Worm (Caenorhabditis elegans) whole organism, young adult: ENCODE results near the gene K10B4.1.

Experiments used
- B0336.3 ChIP-seq: fragments of 200-800 bp; sonication (Bioruptor generic); IDR thresholded peaks from 2 replicates; pipeline ENCODE4 v1.3.6; 2022; ENCODE audit warnings: missing genetic modification characterization, missing compliant biosample characterization
- F33H1.4 ChIP-seq: fragments of 200-800 bp; sonication (Bioruptor generic); IDR thresholded peaks from 2 replicates; pipeline ENCODE4 v1.3.6; 2022; ENCODE audit warnings: missing genetic modification reagents, missing genetic modification characterization, missing compliant biosample characterization
- F37B4.10 ChIP-seq: fragments of 200-800 bp; sonication (Bioruptor generic); IDR thresholded peaks from 2 replicates; pipeline ENCODE4 v1.3.6; 2022; ENCODE audit warnings: missing genetic modification characterization, missing compliant biosample characterization
- F52B5.7 ChIP-seq: sonication (generic microtip); optimal IDR thresholded peaks from 2 replicates; lab custom pipeline; 2016; ENCODE audit warnings: mild to moderate bottlenecking, missing genetic modification characterization, missing compliant biosample characterization
- F55B11.4 ChIP-seq: sonication (generic microtip); optimal IDR thresholded peaks from 2 replicates; lab custom pipeline; 2016; ENCODE audit warnings: missing compliant biosample characterization, missing genetic modification characterization, borderline replicate concordance; ENCODE audit not compliant: insufficient read depth
- Y56A3A.18 ChIP-seq: fragments of 200-800 bp; sonication (Bioruptor generic); IDR thresholded peaks from 2 replicates; pipeline ENCODE4 v1.3.6; 2022; ENCODE audit warnings: missing genetic modification reagents, missing genetic modification characterization, missing compliant biosample characterization
- Y67H2A.10 ChIP-seq: fragments of 200-800 bp; sonication (Bioruptor generic); conservative IDR thresholded peaks from 2 replicates; pipeline ENCODE4 v1.3.6; 2022; ENCODE audit warnings: missing genetic modification reagents, missing genetic modification characterization, missing compliant biosample characterization
- ZK185.1 ChIP-seq: sonication (generic microtip); optimal IDR thresholded peaks from 2 replicates; lab custom pipeline; 2016; ENCODE audit warnings: mild to moderate bottlenecking, missing genetic modification characterization, missing compliant biosample characterization; ENCODE audit not compliant: poor library complexity, severe bottlenecking
- akir-1 ChIP-seq: fragments of 200-800 bp; sonication (Bioruptor generic); optimal IDR thresholded peaks from 2 replicates; lab custom pipeline; 2018; ENCODE audit warnings: mild to moderate bottlenecking, missing genetic modification characterization, moderate library complexity, missing compliant biosample characterization
- attf-3 ChIP-seq: fragments of 200-800 bp; sonication (Bioruptor generic); conservative IDR thresholded peaks from 2 replicates; pipeline ENCODE4 v1.3.6; 2022; ENCODE audit warnings: missing genetic modification reagents, missing genetic modification characterization, missing compliant biosample characterization
- attf-5 ChIP-seq: fragments of 200-800 bp; sonication (Bioruptor generic); optimal IDR thresholded peaks from 2 replicates; lab custom pipeline; 2018; ENCODE audit warnings: mild to moderate bottlenecking, missing genetic modification characterization, missing compliant biosample characterization
- bed-2 ChIP-seq: fragments of 200-800 bp; sonication (Bioruptor generic); IDR thresholded peaks from 2 replicates; pipeline ENCODE4 v1.3.6; 2022; ENCODE audit warnings: missing genetic modification reagents, missing genetic modification characterization, missing compliant biosample characterization
- ccch-3 ChIP-seq: fragments of 200-800 bp; sonication (Bioruptor generic); optimal IDR thresholded peaks from 2 replicates; lab custom pipeline; 2018; ENCODE audit warnings: mild to moderate bottlenecking, missing genetic modification characterization, missing compliant biosample characterization
- cebp-1 ChIP-seq, 2 experiments: fragments of 200-800 bp in 1 of 2; sonication (Bioruptor generic) in 1 of 2; sonication (generic microtip) in 1 of 2; IDR thresholded peaks in 1 of 2; optimal IDR thresholded peaks in 1 of 2; 2 replicates each; pipeline versions ENCODE4 v1.3.6 to Lab custom; 2017 to 2022; ENCODE audit warnings: missing compliant biosample characterization in 2 of 2, missing genetic modification characterization in 2 of 2, mild to moderate bottlenecking in 1 of 2, missing genetic modification reagents in 1 of 2, moderate library complexity in 1 of 2
- cebp-2 ChIP-seq: fragments of 200-800 bp; sonication (Bioruptor generic); IDR thresholded peaks from 2 replicates; pipeline ENCODE4 v1.3.6; 2022; ENCODE audit warnings: missing genetic modification characterization, missing compliant biosample characterization
- ceh-40 ChIP-seq: fragments of 200-800 bp; sonication (Bioruptor generic); IDR thresholded peaks from 2 replicates; pipeline ENCODE4 v1.3.6; 2022; ENCODE audit warnings: missing genetic modification characterization, missing compliant biosample characterization
- ceh-58 ChIP-seq: fragments of 200-800 bp; sonication (Bioruptor generic); IDR thresholded peaks from 2 replicates; pipeline ENCODE4 v1.3.6; 2022; ENCODE audit warnings: missing genetic modification characterization, missing compliant biosample characterization
- ceh-91 ChIP-seq: fragments of 200-800 bp; sonication (Bioruptor generic); IDR thresholded peaks from 2 replicates; pipeline ENCODE4 v1.3.6; 2022; ENCODE audit warnings: missing genetic modification reagents, missing genetic modification characterization, missing compliant biosample characterization
- dpff-1 ChIP-seq: sonication (generic microtip); optimal IDR thresholded peaks from 2 replicates; lab custom pipeline; 2017; ENCODE audit warnings: mild to moderate bottlenecking, missing genetic modification characterization, missing compliant biosample characterization
- efl-1 ChIP-seq: fragments of 150-350 bp; optimal IDR thresholded peaks from 2 replicates; lab custom pipeline; 2014; ENCODE audit warnings: missing biosample characterization, missing genetic modification reagents, missing genetic modification characterization
- ekl-4 ChIP-seq: fragments of 200-800 bp; sonication (Bioruptor generic); IDR thresholded peaks from 2 replicates; pipeline ENCODE4 v1.3.6; 2022; ENCODE audit warnings: missing genetic modification reagents, missing genetic modification characterization, missing compliant biosample characterization
- hlh-26 ChIP-seq: fragments of 200-800 bp; sonication (Bioruptor generic); conservative IDR thresholded peaks from 2 replicates; pipeline ENCODE4 v1.3.6; 2022; ENCODE audit warnings: missing genetic modification reagents, missing genetic modification characterization, missing compliant biosample characterization
- hmg-1.2 ChIP-seq: fragments of 200-800 bp; sonication (Bioruptor generic); IDR thresholded peaks from 2 replicates; pipeline ENCODE4 v1.3.6; 2022; ENCODE audit warnings: missing genetic modification reagents, missing genetic modification characterization, missing compliant biosample characterization
- hrde-1 ChIP-seq: sonication (generic microtip); optimal IDR thresholded peaks from 2 replicates; lab custom pipeline; 2016; ENCODE audit warnings: missing genetic modification characterization, mild to moderate bottlenecking, missing compliant biosample characterization, moderate library complexity, missing genotype, missing genetic modification reagents, borderline replicate concordance
- lin-40 ChIP-seq: sonication (generic microtip); optimal IDR thresholded peaks from 2 replicates; lab custom pipeline; 2016; ENCODE audit warnings: missing genetic modification characterization, mild to moderate bottlenecking, missing compliant biosample characterization, missing genotype, missing genetic modification reagents
- lsl-1 ChIP-seq: fragments of 200-800 bp; sonication (Bioruptor generic); optimal IDR thresholded peaks from 2 replicates; lab custom pipeline; 2018; ENCODE audit warnings: mild to moderate bottlenecking, missing genetic modification characterization, moderate library complexity, missing compliant biosample characterization
- madf-3 ChIP-seq: fragments of 200-800 bp; sonication (Bioruptor generic); IDR thresholded peaks from 2 replicates; pipeline ENCODE4 v1.3.6; 2022; ENCODE audit warnings: missing genetic modification reagents, missing genetic modification characterization, missing compliant biosample characterization
- mcd-1 ChIP-seq: fragments of 200-800 bp; sonication (Bioruptor generic); IDR thresholded peaks from 2 replicates; pipeline ENCODE4 v1.3.6; 2022; ENCODE audit warnings: missing genetic modification reagents, missing genetic modification characterization, missing compliant biosample characterization
- mxl-1 ChIP-seq: sonication (generic microtip); optimal IDR thresholded peaks from 2 replicates; lab custom pipeline; 2016; ENCODE audit warnings: missing genetic modification characterization, missing compliant biosample characterization
- nhr-120 ChIP-seq: fragments of 200-800 bp; sonication (Bioruptor generic); IDR thresholded peaks from 2 replicates; pipeline ENCODE4 v1.3.6; 2022; ENCODE audit warnings: missing genetic modification characterization, missing compliant biosample characterization
- sptf-2 ChIP-seq: fragments of 200-800 bp; sonication (Bioruptor generic); optimal IDR thresholded peaks from 2 replicates; lab custom pipeline; 2018; ENCODE audit warnings: mild to moderate bottlenecking, missing genetic modification characterization, missing compliant biosample characterization
- zfh-2 ChIP-seq: fragments of 200-800 bp; sonication (Bioruptor generic); conservative IDR thresholded peaks from 2 replicates; pipeline ENCODE4 v1.3.6; 2022; ENCODE audit warnings: missing genetic modification reagents, missing genetic modification characterization, missing compliant biosample characterization
- zim-3 ChIP-seq: sonication (generic microtip); optimal IDR thresholded peaks from 2 replicates; lab custom pipeline; 2017; ENCODE audit warnings: mild to moderate bottlenecking, missing genetic modification characterization, moderate library complexity, missing compliant biosample characterization
- ztf-22 ChIP-seq: fragments of 200-800 bp; sonication (Bioruptor generic); optimal IDR thresholded peaks from 2 replicates; lab custom pipeline; 2018; ENCODE audit warnings: mild to moderate bottlenecking, missing genetic modification characterization, moderate library complexity, missing compliant biosample characterization
- ztf-3 ChIP-seq: fragments of 200-800 bp; sonication (Bioruptor generic); optimal IDR thresholded peaks from 2 replicates; lab custom pipeline; 2018; ENCODE audit warnings: mild to moderate bottlenecking, missing genetic modification characterization, missing compliant biosample characterization

Gene K10B4.1

ce11 chrII:95177-95576, 40.1 kb upstream of the K10B4.1 start, which contains the start of gene C50D2.7:
TSS of gene C50D2.7 (minus strand) at chrII:95277.
- TF ChIP-seq nhr-120 (GFP tag; lab: Robert Waterston, UW) (no peak), ztf-3 (no peak), Y67H2A.10 (no peak), efl-1 (GFP tag; lab: Kevin White, UChicago) (no peak), Y56A3A.18 (GFP tag; lab: Robert Waterston, UW) (no peak), bed-2 (no peak), hmg-1.2 (no peak), zim-3 (tag; lab: Kevin White, UChicago) (no peak), mxl-1 (tag; lab: Kevin White, UChicago) (no peak), ztf-22 (GFP tag; lab: Kevin White, UChicago) (no peak), cebp-2 (no peak)
- TF ChIP-seq, all 124 proteins: peak for 0

ce11 chrII:97992-98763, 37.1 kb upstream of the K10B4.1 start, which contains the start of the genes luc-7L3 and sftb-6:
TSS of gene luc-7L3 (minus strand) at chrII:98027.
TSS of gene sftb-6 (plus strand) at chrII:98404.
- TF ChIP-seq lin-40 (tag; lab: Kevin White, UChicago) (peak; percentile 58), ceh-91 (GFP tag; lab: Robert Waterston, UW) (no peak), cebp-1 (GFP tag; IDR thresholded peaks at IDR 0.05; lab: Robert Waterston, UW) (no peak), cebp-1 (tag; optimal IDR thresholded peaks at IDR 0.05; lab: Kevin White, UChicago) (no peak), attf-3 (GFP tag; lab: Robert Waterston, UW) (peak; percentile 98), ZK185.1 (tag; lab: Kevin White, UChicago) (no peak), F55B11.4 (no peak), F37B4.10 (GFP tag; lab: Robert Waterston, UW) (no peak), attf-5 (peak; percentile 25), ekl-4 (GFP tag; lab: Robert Waterston, UW) (no peak), F33H1.4 (GFP tag; lab: Robert Waterston, UW) (no peak), mcd-1 (GFP tag; lab: Robert Waterston, UW) (no peak), hlh-26 (GFP tag; lab: Robert Waterston, UW) (no peak), akir-1 (no peak)

ce11 chrII:98894-99293, 36.4 kb upstream of the K10B4.1 start, which contains the start of gene C50D2.10:
TSS of gene C50D2.10 (plus strand) at chrII:99138.
- TF ChIP-seq attf-3 (GFP tag; lab: Robert Waterston, UW) (peak; percentile 70), mcd-1 (GFP tag; lab: Robert Waterston, UW) (peak; percentile 25; the same call in 1 of the 2 replicates)
- TF ChIP-seq, all 124 proteins: peak for 2; not testable (repeated sequence) for 122

- TF ChIP-seq ceh-58 (no peak), ceh-40 (GFP tag; lab: Robert Waterston, UW) (no peak), madf-3 (GFP tag; lab: Robert Waterston, UW) (0 out of 2 replicates have a peak, but pooled peaks have one; percentile 4), zfh-2 (GFP tag; lab: Robert Waterston, UW) (peak; percentile 71), dpff-1 (tag; lab: Kevin White, UChicago) (no peak), sptf-2 (GFP tag; lab: Kevin White, UChicago) (no peak), ccch-3 (GFP tag; lab: Kevin White, UChicago) (no peak), B0336.3 (GFP tag; lab: Robert Waterston, UW) (0 out of 2 replicates have a peak, but pooled peaks have one; percentile 42), F52B5.7 (peak; percentile 50), ceh-91 (GFP tag; lab: Robert Waterston, UW) (0 out of 2 replicates have a peak, but pooled peaks have one; percentile 29), lsl-1 (GFP tag; lab: Kevin White, UChicago) (no peak), cebp-1 (GFP tag; IDR thresholded peaks at IDR 0.05; lab: Robert Waterston, UW) (no peak), cebp-1 (tag; optimal IDR thresholded peaks at IDR 0.05; lab: Kevin White, UChicago) (no peak), ztf-22 (GFP tag; lab: Kevin White, UChicago) (no peak), hrde-1 (tag; lab: Kevin White, UChicago) (peak; percentile 30)
Observed at ce11 chrII:101176-101575, 34.1 kb upstream of the K10B4.1 start.
